Fruit fly (Drosophila melanogaster) whole organism: ENCODE results near the gene Sfp24Bc.

ENCODE experiments used
- CG8478 ChIP-seq: fragments of >200 bp; optimal IDR thresholded peaks from 2 replicates; lab custom pipeline; 2018; ENCODE audit warnings: inconsistent platforms
- Dll ChIP-seq: fragments of >200 bp; optimal IDR thresholded peaks from 2 replicates; lab custom pipeline; 2017
- EcR ChIP-seq, 2 experiments: fragments of >200 bp; optimal IDR thresholded peaks; 2 replicates each; lab custom pipeline; 2017; ENCODE audit warnings: missing biosample characterization in 2 of 2, missing genetic modification characterization in 2 of 2, missing genetic modification reagents in 2 of 2
- pan ChIP-seq: fragments of >200 bp; optimal IDR thresholded peaks from 2 replicates; lab custom pipeline; 2017
- psq ChIP-seq: fragments of >200 bp; optimal IDR thresholded peaks from 2 replicates; lab custom pipeline; 2017
- usp ChIP-seq: fragments of >200 bp; optimal IDR thresholded peaks from 2 replicates; lab custom pipeline; 2017; ENCODE audit warnings: missing biosample characterization, missing genetic modification characterization, mixed read lengths

The Sfp24Bc gene

dm6 chr2L:3670481-3670880 is at the start of gene Sfp24Bc:
TSS of gene Sfp24Bc (minus strand) at chr2L:3670581.
- TF ChIP-seq EcR (GFP tag; optimal IDR thresholded peaks at IDR 0.05; lab: Kevin White, UChicago), result no peak
- TF ChIP-seq CG8478 (lab: Kevin White, UChicago), result no peak
- no peak for TF ChIP-seq usp (GFP tag; lab: Kevin White, UChicago)
- TF ChIP-seq psq (lab: Kevin White, UChicago), result no peak
- TF ChIP-seq pan, result no peak
- TF ChIP-seq Dll, result no peak

- TF ChIP-seq usp (GFP tag; lab: Kevin White, UChicago) (no peak), psq (lab: Kevin White, UChicago) (no peak), EcR (GFP tag; optimal IDR thresholded peaks at IDR 0.05; lab: Kevin White, UChicago) (no peak), pan (no peak), CG8478 (lab: Kevin White, UChicago) (no peak), Dll (no peak)
Measured at dm6 chr2L:3719414-3719959, 49.1 kb upstream of the Sfp24Bc start.

- TF ChIP-seq psq (lab: Kevin White, UChicago), result no peak
- no peak for TF ChIP-seq Dll
- TF ChIP-seq pan, result no peak
- TF ChIP-seq CG8478 (lab: Kevin White, UChicago), result no peak
- no peak for TF ChIP-seq EcR (GFP tag; optimal IDR thresholded peaks at IDR 0.05; lab: Kevin White, UChicago)
Measured at dm6 chr2L:3717673-3718235, 47.4 kb upstream of the Sfp24Bc start, which contains the start of the genes lectin-24A and Shaw. TSS of gene lectin-24A (minus strand) at chr2L:3717773. TSS of gene Shaw (plus strand) at chr2L:3718185.

- TF ChIP-seq psq (lab: Kevin White, UChicago) (no peak), pan (no peak), Dll (no peak), CG8478 (lab: Kevin White, UChicago) (no peak), EcR (GFP tag; optimal IDR thresholded peaks at IDR 0.05; lab: Kevin White, UChicago) (no peak), usp (GFP tag; lab: Kevin White, UChicago) (no peak)
Measured at dm6 chr2L:3713545-3714156, 43.3 kb upstream of the Sfp24Bc start.

dm6 chr2L:3712949-3713416 is 42.6 kb upstream of the Sfp24Bc start, which contains the start of the genes CG31955 and CG2818:
TSS of gene CG31955 (minus strand) at chr2L:3713105.
TSS of gene CG2818 (plus strand) at chr2L:3713360.
- TF ChIP-seq pan (no peak), psq (lab: Kevin White, UChicago) (no peak), EcR (GFP tag; optimal IDR thresholded peaks at IDR 0.05; lab: Kevin White, UChicago) (no peak), usp (GFP tag; lab: Kevin White, UChicago) (no peak), CG8478 (lab: Kevin White, UChicago) (no peak), Dll (no peak)

- no peak for TF ChIP-seq CG8478 (lab: Kevin White, UChicago)
- TF ChIP-seq pan, result no peak
- no peak for TF ChIP-seq EcR (GFP tag; optimal IDR thresholded peaks at IDR 0.05; lab: Kevin White, UChicago)
- no peak for TF ChIP-seq usp (GFP tag; lab: Kevin White, UChicago)
- TF ChIP-seq Dll, result no peak
- TF ChIP-seq psq (lab: Kevin White, UChicago), result no peak
Measured at dm6 chr2L:3711665-3712064, 41.3 kb upstream of the Sfp24Bc start, which contains the start of gene cutlet. TSS of gene cutlet (minus strand) at chr2L:3711748.

- TF ChIP-seq psq (lab: Kevin White, UChicago) (no peak), CG8478 (lab: Kevin White, UChicago) (no peak), pan (no peak), EcR (GFP tag; optimal IDR thresholded peaks at IDR 0.05; lab: Kevin White, UChicago) (no peak), usp (GFP tag; lab: Kevin White, UChicago) (no peak), Dll (no peak)
Measured at dm6 chr2L:3706963-3707362, 36.6 kb upstream of the Sfp24Bc start, which contains the start of gene CG31777. TSS of gene CG31777 (minus strand) at chr2L:3707063.

- TF ChIP-seq pan (no peak), Dll (no peak), CG8478 (lab: Kevin White, UChicago) (no peak), psq (lab: Kevin White, UChicago) (no peak), usp (GFP tag; lab: Kevin White, UChicago) (no peak), EcR (GFP tag; optimal IDR thresholded peaks at IDR 0.05; lab: Kevin White, UChicago) (no peak)
Measured at dm6 chr2L:3705438-3705921, 35.1 kb upstream of the Sfp24Bc start, which contains the start of gene CG31778. TSS of gene CG31778 (minus strand) at chr2L:3705488.

dm6 chr2L:3703260-3703659 is 32.9 kb upstream of the Sfp24Bc start, which contains the start of gene CG2816:
TSS of gene CG2816 (plus strand) at chr2L:3703659.
- TF ChIP-seq EcR (GFP tag; optimal IDR thresholded peaks at IDR 0.05; lab: Kevin White, UChicago), result no peak
- no peak for TF ChIP-seq Dll
- no peak for TF ChIP-seq CG8478 (lab: Kevin White, UChicago)
- no peak for TF ChIP-seq usp (GFP tag; lab: Kevin White, UChicago)
- TF ChIP-seq psq (lab: Kevin White, UChicago), result no peak
- TF ChIP-seq pan, result no peak

- no peak for TF ChIP-seq psq (lab: Kevin White, UChicago)
- TF ChIP-seq EcR (GFP tag; optimal IDR thresholded peaks at IDR 0.05; lab: Kevin White, UChicago), result no peak
- no peak for TF ChIP-seq pan
- TF ChIP-seq usp (GFP tag; lab: Kevin White, UChicago), result no peak
- no peak for TF ChIP-seq CG8478 (lab: Kevin White, UChicago)
- no peak for TF ChIP-seq Dll
Measured at dm6 chr2L:3701526-3701925, 31.1 kb upstream of the Sfp24Bc start, which contains the start of gene CG43145. TSS of gene CG43145 (plus strand) at chr2L:3701826.

- no peak for TF ChIP-seq Dll
- TF ChIP-seq CG8478 (lab: Kevin White, UChicago), result no peak
- TF ChIP-seq usp (GFP tag; lab: Kevin White, UChicago), result no peak
- TF ChIP-seq psq (lab: Kevin White, UChicago), result no peak
- TF ChIP-seq pan, result no peak
- TF ChIP-seq EcR (GFP tag; optimal IDR thresholded peaks at IDR 0.05; lab: Kevin White, UChicago), result no peak
Measured at dm6 chr2L:3700990-3701389, 30.6 kb upstream of the Sfp24Bc start, which contains the start of gene CG42467. TSS of gene CG42467 (plus strand) at chr2L:3701290.
